Fruit fly (Drosophila melanogaster) whole organism: ENCODE results near the gene CG15208.

Experiments used
- EcR ChIP-seq, 2 experiments: fragments of >200 bp; optimal IDR thresholded peaks; 2 replicates each; lab custom pipeline; 2017; ENCODE audit warnings: missing biosample characterization in 2 of 2, missing genetic modification characterization in 2 of 2, missing genetic modification reagents in 2 of 2
- pan ChIP-seq: fragments of >200 bp; optimal IDR thresholded peaks from 2 replicates; lab custom pipeline; 2017

DNA sequence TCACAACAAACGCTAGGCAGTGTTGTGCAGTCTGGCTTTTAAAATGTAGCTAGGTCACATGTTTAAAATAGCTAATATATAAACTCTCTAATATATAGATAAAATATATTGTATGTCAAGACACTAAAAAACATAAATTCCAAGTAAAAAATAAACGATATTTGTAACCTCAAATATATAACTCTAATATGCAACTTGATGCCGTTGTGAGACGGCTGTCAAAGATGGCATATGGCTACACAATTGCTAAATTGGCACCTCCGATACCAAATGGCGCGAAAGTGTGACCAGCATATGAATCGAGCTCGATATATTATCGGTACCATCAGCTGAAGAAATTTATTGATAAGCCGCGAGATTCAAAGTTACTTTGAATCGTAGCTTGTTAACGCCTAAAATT is 533 bp upstream of the CG15208 start, which contains the start of gene CG1582:
- TF ChIP-seq pan (lab: Kevin White, UChicago) (no peak), EcR (GFP tag; optimal IDR thresholded peaks at IDR 0.05; lab: Kevin White, UChicago) (no peak)
